Fruit fly (Drosophila melanogaster) whole organism, embryonic: ENCODE results near the gene Uxt.

Experiments used
- B-H1 ChIP-seq: fragments of 200-800 bp; sonication (Bioruptor generic); IDR thresholded peaks from 3 replicates; pipeline ENCODE4 v1.3.6; 2022; ENCODE audit warnings: missing biosample characterization, missing genetic modification characterization
- BtbVII ChIP-seq: fragments of 200-800 bp; sonication (Bioruptor generic); optimal IDR thresholded peaks from 3 replicates; lab custom pipeline; 2017; ENCODE audit warnings: missing biosample characterization, mild to moderate bottlenecking, missing genetic modification characterization
- C15 ChIP-seq: fragments of 200-800 bp; sonication (Bioruptor generic); IDR thresholded peaks from 3 replicates; pipeline ENCODE4 v1.3.6; 2022; ENCODE audit warnings: missing biosample characterization, missing genetic modification characterization
- CG10209 ChIP-seq: fragments of 200-800 bp; sonication (Bioruptor generic); optimal IDR thresholded peaks from 3 replicates; lab custom pipeline; 2017; ENCODE audit warnings: missing biosample characterization, mild to moderate bottlenecking, missing genetic modification characterization, missing genetic modification reagents
- CG10565 ChIP-seq: fragments of 200-800 bp; sonication (Bioruptor generic); optimal IDR thresholded peaks from 3 replicates; lab custom pipeline; 2016; ENCODE audit warnings: missing biosample characterization, mild to moderate bottlenecking, missing genetic modification characterization
- CG11093 ChIP-seq: fragments of 200-800 bp; sonication (Bioruptor generic); IDR thresholded peaks from 3 replicates; pipeline ENCODE4 v1.3.6; 2022; ENCODE audit warnings: missing biosample characterization, missing genetic modification characterization
- CG11398 ChIP-seq: fragments of 200-800 bp; sonication (Bioruptor generic); optimal IDR thresholded peaks from 2 replicates; lab custom pipeline; 2016; ENCODE audit warnings: missing biosample characterization, missing genetic modification characterization
- CG12236 ChIP-seq: fragments of 200-800 bp; sonication (Bioruptor generic); optimal IDR thresholded peaks from 2 replicates; lab custom pipeline; 2016; ENCODE audit warnings: missing biosample characterization, missing genetic modification characterization
- CG12769 ChIP-seq: fragments of 200-800 bp; sonication (Bioruptor generic); optimal IDR thresholded peaks from 2 replicates; lab custom pipeline; 2019; ENCODE audit warnings: missing biosample characterization, mild to moderate bottlenecking, missing genetic modification characterization, moderate library complexity
- CG12942 ChIP-seq: fragments of 200-800 bp; sonication (Bioruptor generic); optimal IDR thresholded peaks from 3 replicates; lab custom pipeline; 2016; ENCODE audit warnings: missing biosample characterization, missing genetic modification characterization
- CG13296 ChIP-seq: fragments of 200-800 bp; sonication (Bioruptor generic); optimal IDR thresholded peaks from 3 replicates; lab custom pipeline; 2018; ENCODE audit warnings: missing biosample characterization, mild to moderate bottlenecking, missing genetic modification characterization
- CG13894 ChIP-seq: fragments of 200-800 bp; sonication (Bioruptor generic); optimal IDR thresholded peaks from 3 replicates; lab custom pipeline; 2018; ENCODE audit warnings: missing biosample characterization, mild to moderate bottlenecking, missing genetic modification characterization, moderate library complexity
- CG14710 ChIP-seq: fragments of 200-800 bp; sonication (Bioruptor generic); optimal IDR thresholded peaks from 3 replicates; lab custom pipeline; 2019; ENCODE audit warnings: missing biosample characterization, mild to moderate bottlenecking, missing genetic modification characterization, moderate library complexity
- CG15696 ChIP-seq: fragments of 200-800 bp; sonication (Bioruptor generic); optimal IDR thresholded peaks from 2 replicates; lab custom pipeline; 2019; ENCODE audit warnings: missing biosample characterization, mild to moderate bottlenecking, missing genetic modification characterization, moderate library complexity
- CG1647 ChIP-seq: fragments of 200-800 bp; sonication (Bioruptor generic); optimal IDR thresholded peaks from 3 replicates; lab custom pipeline; 2016; ENCODE audit warnings: missing biosample characterization, missing genetic modification characterization
- CG2678 ChIP-seq: fragments of 200-800 bp; sonication (Bioruptor generic); optimal IDR thresholded peaks from 3 replicates; lab custom pipeline; 2019; ENCODE audit warnings: missing biosample characterization, mild to moderate bottlenecking, missing genetic modification characterization, moderate library complexity
- CG2875 ChIP-seq: fragments of 200-800 bp; sonication (Bioruptor generic); optimal IDR thresholded peaks from 2 replicates; lab custom pipeline; 2017; ENCODE audit warnings: missing biosample characterization, mild to moderate bottlenecking, missing genetic modification characterization, missing genetic modification reagents
- CG30431 ChIP-seq: fragments of 200-800 bp; sonication (Bioruptor generic); optimal IDR thresholded peaks from 2 replicates; lab custom pipeline; 2017; ENCODE audit warnings: missing biosample characterization, missing genetic modification characterization
- CG34376 ChIP-seq: fragments of 200-800 bp; sonication (Bioruptor generic); optimal IDR thresholded peaks from 2 replicates; lab custom pipeline; 2018; ENCODE audit warnings: missing biosample characterization, mild to moderate bottlenecking, missing genetic modification characterization
- CG42726 ChIP-seq: fragments of 200-800 bp; sonication (Bioruptor generic); IDR thresholded peaks from 2 replicates; pipeline ENCODE4 v1.3.6; 2022; ENCODE audit warnings: missing biosample characterization, missing genetic modification characterization; ENCODE audit not compliant: partially characterized antibody
- CG43689 ChIP-seq: fragments of 200-800 bp; sonication (Bioruptor generic); IDR thresholded peaks from 2 replicates; pipeline ENCODE4 v1.3.6; 2022; ENCODE audit warnings: missing biosample characterization, missing genetic modification characterization
- CG4617 ChIP-seq: fragments of 200-800 bp; sonication (Bioruptor generic); optimal IDR thresholded peaks from 3 replicates; lab custom pipeline; 2016; ENCODE audit warnings: missing biosample characterization, missing genetic modification characterization, borderline replicate concordance
- CG7556 ChIP-seq: fragments of 200-800 bp; sonication (Bioruptor generic); optimal IDR thresholded peaks from 2 replicates; lab custom pipeline; 2017; ENCODE audit warnings: missing biosample characterization, mild to moderate bottlenecking, missing genetic modification characterization
- CG7987 ChIP-seq: fragments of 200-800 bp; sonication (Bioruptor generic); optimal IDR thresholded peaks from 2 replicates; lab custom pipeline; 2018; ENCODE audit warnings: missing biosample characterization, mild to moderate bottlenecking, missing genetic modification characterization, moderate library complexity
- CrebB ChIP-seq: fragments of 200-800 bp; sonication (Bioruptor generic); optimal IDR thresholded peaks from 3 replicates; lab custom pipeline; 2018; ENCODE audit warnings: missing biosample characterization, mild to moderate bottlenecking, missing genetic modification characterization
- Dfd ChIP-seq, 2 experiments: fragments of >200 bp; optimal IDR thresholded peaks; 2 replicates each; lab custom pipeline; 2017; ENCODE audit warnings: missing biosample characterization in 2 of 2, missing genetic modification characterization in 2 of 2
- Dip2 ChIP-seq: fragments of 200-800 bp; sonication (Bioruptor generic); IDR thresholded peaks from 2 replicates; pipeline ENCODE4 v1.3.6; 2022; ENCODE audit warnings: missing biosample characterization, missing genetic modification characterization
- Doc2 ChIP-seq: fragments of 200-800 bp; sonication (Bioruptor generic); IDR thresholded peaks from 2 replicates; pipeline ENCODE4 v1.3.6; 2022; ENCODE audit warnings: missing biosample characterization, missing genetic modification characterization
- Drgx ChIP-seq: fragments of 200-800 bp; sonication (Bioruptor generic); IDR thresholded peaks from 2 replicates; pipeline ENCODE4 v1.3.6; 2022; ENCODE audit warnings: missing biosample characterization, missing genetic modification characterization
- Hand ChIP-seq: fragments of 200-800 bp; sonication (Bioruptor generic); optimal IDR thresholded peaks from 2 replicates; lab custom pipeline; 2017; ENCODE audit warnings: mild to moderate bottlenecking, missing biosample characterization, missing genetic modification reagents, missing genetic modification characterization
- Hey ChIP-seq: fragments of 200-800 bp; sonication (Bioruptor generic); optimal IDR thresholded peaks from 3 replicates; lab custom pipeline; 2018; ENCODE audit warnings: missing biosample characterization, mild to moderate bottlenecking, missing genetic modification characterization
- Mad ChIP-seq: fragments of 200-800 bp; sonication (Bioruptor generic); optimal IDR thresholded peaks from 2 replicates; lab custom pipeline; 2016; ENCODE audit warnings: missing biosample characterization, missing genetic modification characterization
- Xbp1 ChIP-seq: fragments of 200-800 bp; sonication (Bioruptor generic); optimal IDR thresholded peaks from 3 replicates; lab custom pipeline; 2016; ENCODE audit warnings: missing biosample characterization, mild to moderate bottlenecking, missing genetic modification characterization
- Xrp1 ChIP-seq: fragments of 200-800 bp; sonication (Bioruptor generic); IDR thresholded peaks from 2 replicates; pipeline ENCODE4 v1.3.6; 2022; ENCODE audit warnings: missing biosample characterization, missing genetic modification characterization
- al ChIP-seq: fragments of 200-800 bp; sonication (Bioruptor generic); IDR thresholded peaks from 2 replicates; pipeline ENCODE4 v1.3.6; 2022; ENCODE audit warnings: missing biosample characterization, missing genetic modification characterization
- br ChIP-seq: fragments of >200 bp; optimal IDR thresholded peaks from 2 replicates; lab custom pipeline; 2017
- dimm ChIP-seq: fragments of 200-800 bp; sonication (Bioruptor generic); IDR thresholded peaks from 2 replicates; pipeline ENCODE4 v1.3.6; 2022; ENCODE audit warnings: missing biosample characterization, missing genetic modification characterization
- h ChIP-seq: fragments of >200 bp; optimal IDR thresholded peaks from 2 replicates; lab custom pipeline; 2017
- kah ChIP-seq: fragments of 200-800 bp; sonication (Bioruptor generic); optimal IDR thresholded peaks from 2 replicates; lab custom pipeline; 2018; ENCODE audit warnings: missing biosample characterization, mild to moderate bottlenecking, missing genetic modification characterization
- ken ChIP-seq: fragments of 200-800 bp; sonication (Bioruptor generic); IDR thresholded peaks from 3 replicates; pipeline ENCODE4 v1.3.6; 2022; ENCODE audit warnings: missing biosample characterization, missing genetic modification characterization
- pros ChIP-seq: fragments of 200-800 bp; sonication (Bioruptor generic); optimal IDR thresholded peaks from 3 replicates; lab custom pipeline; 2019; ENCODE audit warnings: missing biosample characterization, mild to moderate bottlenecking, missing genetic modification characterization, moderate library complexity
- salm ChIP-seq: fragments of 200-800 bp; sonication (Bioruptor generic); optimal IDR thresholded peaks from 2 replicates; lab custom pipeline; 2018; ENCODE audit warnings: missing biosample characterization, mild to moderate bottlenecking, missing genetic modification characterization
- scrt ChIP-seq: fragments of 200-800 bp; sonication (Bioruptor generic); optimal IDR thresholded peaks from 2 replicates; lab custom pipeline; 2018; ENCODE audit warnings: missing biosample characterization, mild to moderate bottlenecking, missing genetic modification characterization, moderate library complexity
- sqz ChIP-seq: fragments of 200-800 bp; sonication (Bioruptor generic); optimal IDR thresholded peaks from 3 replicates; lab custom pipeline; 2018; ENCODE audit warnings: missing biosample characterization, mild to moderate bottlenecking, missing genetic modification characterization
- ssp ChIP-seq: fragments of 200-800 bp; sonication (Bioruptor generic); IDR thresholded peaks from 2 replicates; pipeline ENCODE4 v1.3.6; 2022; ENCODE audit warnings: missing biosample characterization, missing genetic modification characterization
- twi ChIP-seq: fragments of 200-800 bp; optimal IDR thresholded peaks from 2 replicates; lab custom pipeline; 2019; ENCODE audit warnings: missing biosample characterization, mild to moderate bottlenecking, missing genetic modification characterization, moderate library complexity
- usp ChIP-seq: fragments of >200 bp; optimal IDR thresholded peaks from 2 replicates; lab custom pipeline; 2017; ENCODE audit warnings: missing biosample characterization, missing genetic modification characterization
- wek ChIP-seq: fragments of 200-800 bp; sonication (Bioruptor generic); optimal IDR thresholded peaks from 3 replicates; lab custom pipeline; 2018; ENCODE audit warnings: missing biosample characterization, mild to moderate bottlenecking, missing genetic modification characterization, moderate library complexity
- zen2 ChIP-seq: fragments of 200-800 bp; sonication (Bioruptor generic); IDR thresholded peaks from 3 replicates; pipeline ENCODE4 v1.3.6; 2022; ENCODE audit warnings: missing biosample characterization, missing genetic modification characterization; ENCODE audit not compliant: partially characterized antibody
- zfh1 ChIP-seq: fragments of 200-800 bp; sonication (Bioruptor generic); IDR thresholded peaks from 3 replicates; pipeline ENCODE4 v1.3.6; 2022; ENCODE audit warnings: missing biosample characterization, missing genetic modification characterization

Uxt gene

DNA sequence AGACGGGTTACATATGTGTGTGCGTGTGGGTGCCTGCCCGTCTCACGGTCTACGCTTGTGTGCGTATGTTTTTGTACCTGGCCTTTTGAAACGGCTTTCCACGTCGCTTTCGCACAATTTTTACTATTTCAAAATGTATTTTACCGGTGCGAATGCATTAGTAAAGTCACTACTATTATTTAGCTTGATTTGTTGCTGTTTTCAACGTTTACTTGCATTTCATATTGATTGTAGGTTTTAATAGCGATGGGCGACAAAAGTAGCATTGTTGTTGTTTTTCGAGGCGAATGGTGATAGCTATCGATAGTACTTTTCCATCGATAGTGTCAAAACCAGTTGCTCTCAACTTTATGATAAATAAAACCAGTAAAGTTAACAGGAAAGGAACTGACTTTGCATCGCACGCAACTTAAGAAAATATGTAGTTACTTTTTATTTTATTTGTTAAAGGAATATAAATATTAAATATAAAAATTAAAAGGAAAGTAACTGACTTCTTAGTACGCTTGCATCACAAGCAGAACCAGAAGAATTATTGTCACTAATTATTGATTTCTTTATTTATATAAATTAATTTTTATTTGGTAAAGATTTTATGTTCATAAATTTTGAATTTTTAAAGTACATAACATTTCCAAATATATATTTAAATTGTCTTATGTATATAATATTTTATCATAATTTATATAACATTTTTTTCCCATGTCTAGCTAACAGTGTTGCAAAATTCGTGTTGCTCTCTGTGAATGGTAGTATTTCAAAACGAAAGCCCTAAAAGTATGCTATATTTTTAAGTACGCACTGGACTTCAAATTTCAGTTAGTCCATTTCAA is 15.6 kb downstream of the Uxt start, which contains the start of gene Cul3:
Gene Cul3, minus strand, starts transcription at position 268 of the 833 bp plus-strand sequence.
- no peak for TF ChIP-seq CG12769
- TF ChIP-seq CG12942 (GFP tag; lab: Kevin White, UChicago): no peak
- TF ChIP-seq CG43689 (GFP tag; lab: Robert Waterston, UW): no peak
- TF ChIP-seq C15 (GFP tag; lab: Robert Waterston, UW): no peak
- TF ChIP-seq sqz (GFP tag; lab: Kevin White, UChicago): no peak
- TF ChIP-seq kah (GFP tag; lab: Kevin White, UChicago): no peak
- no peak for TF ChIP-seq CG13296 (GFP tag; lab: Kevin White, UChicago)
- no peak for TF ChIP-seq Hey (tag; lab: Kevin White, UChicago)
- TF ChIP-seq CG15696: peak; percentile 11
- TF ChIP-seq CrebB (tag; lab: Kevin White, UChicago): no peak
- no peak for TF ChIP-seq br (lab: Kevin White, UChicago)
- no peak for TF ChIP-seq CG2875 (GFP tag; lab: Kevin White, UChicago)
- no peak for TF ChIP-seq usp
- no peak for TF ChIP-seq salm (tag; lab: Kevin White, UChicago)
- no peak for TF ChIP-seq CG1647 (GFP tag; lab: Kevin White, UChicago)
- TF ChIP-seq Dip2 (GFP tag; lab: Robert Waterston, UW): no peak
- TF ChIP-seq B-H1: no peak
- TF ChIP-seq BtbVII (GFP tag; lab: Kevin White, UChicago): no peak
- TF ChIP-seq CG30431 (GFP tag; lab: Kevin White, UChicago): no peak
- TF ChIP-seq Xrp1 (GFP tag; lab: Robert Waterston, UW): no peak; the same call in 1 of the 2 replicates
- peak; percentile 61 for TF ChIP-seq CG4617 (GFP tag; lab: Kevin White, UChicago)
- peak; percentile 51 for TF ChIP-seq CG2678 (tag; lab: Kevin White, UChicago)
- no peak for TF ChIP-seq Drgx
- TF ChIP-seq CG10565 (GFP tag; lab: Kevin White, UChicago): no peak
- TF ChIP-seq dimm (GFP tag; lab: Robert Waterston, UW): no peak
- TF ChIP-seq twi: no peak
- no peak for TF ChIP-seq Doc2 (GFP tag; lab: Robert Waterston, UW)
- no peak for TF ChIP-seq CG34376 (GFP tag; lab: Kevin White, UChicago)
- no peak for TF ChIP-seq wek (GFP tag; lab: Kevin White, UChicago)
- TF ChIP-seq Dfd (GFP tag; optimal IDR thresholded peaks at IDR 0.05; lab: Kevin White, UChicago): no peak
- TF ChIP-seq CG11093 (GFP tag; lab: Robert Waterston, UW): no peak
- no peak for TF ChIP-seq CG7556
- TF ChIP-seq CG11398: no peak
- no peak for TF ChIP-seq Xbp1 (GFP tag; lab: Kevin White, UChicago)
- peak; percentile 28 for TF ChIP-seq CG14710 (tag; lab: Kevin White, UChicago)
- TF ChIP-seq h (lab: Kevin White, UChicago): no peak
- no peak for TF ChIP-seq ken (GFP tag; lab: Robert Waterston, UW)
- peak; percentile 77 for TF ChIP-seq CG42726 (GFP tag; lab: Robert Waterston, UW)
- no peak for TF ChIP-seq CG10209
- no peak for TF ChIP-seq CG13894 (tag; lab: Kevin White, UChicago)
- no peak for TF ChIP-seq al
- TF ChIP-seq ssp (GFP tag; lab: Robert Waterston, UW): no peak
- TF ChIP-seq CG12236 (GFP tag; lab: Kevin White, UChicago): no peak
- no peak for TF ChIP-seq Hand (GFP tag; lab: Kevin White, UChicago)
- 0 out of 3 replicates have a peak, but pooled peaks have one; percentile 3 for TF ChIP-seq zfh1
- TF ChIP-seq zen2 (GFP tag; lab: Robert Waterston, UW): peak; percentile 58; the same call in 2 of the 3 replicates
- TF ChIP-seq pros (GFP tag; lab: Kevin White, UChicago): no peak
- no peak for TF ChIP-seq scrt (GFP tag; lab: Kevin White, UChicago)
- TF ChIP-seq CG7987 (GFP tag; lab: Kevin White, UChicago): no peak
- no peak for TF ChIP-seq Mad
